Fruit fly (Drosophila melanogaster) whole organism, prepupa: Measurements from ENCODE around the gene CAHbeta.

Experiments
- CG32006 ChIP-seq: fragments of 200-800 bp; sonication (Bioruptor generic); optimal IDR thresholded peaks from 3 replicates; lab custom pipeline; 2017; ENCODE audit warnings: missing biosample characterization, mild to moderate bottlenecking, missing genetic modification characterization
- CG3919 ChIP-seq: fragments of 200-800 bp; sonication (Bioruptor generic); optimal IDR thresholded peaks from 3 replicates; lab custom pipeline; 2016; ENCODE audit warnings: missing biosample characterization, missing genetic modification characterization
- Ets96B ChIP-seq: fragments of 200-800 bp; optimal IDR thresholded peaks from 2 replicates; lab custom pipeline; 2019; ENCODE audit warnings: missing biosample characterization, mild to moderate bottlenecking, missing genetic modification characterization, moderate library complexity
- Gug ChIP-seq: fragments of 200-800 bp; sonication (Bioruptor generic); IDR thresholded peaks from 2 replicates; pipeline ENCODE4 v1.3.6; 2022; ENCODE audit warnings: missing biosample characterization, missing genetic modification characterization
- Hr39 ChIP-seq: fragments of 200-800 bp; sonication (Bioruptor generic); optimal IDR thresholded peaks from 2 replicates; lab custom pipeline; 2016; ENCODE audit warnings: missing biosample characterization, missing genetic modification characterization
- OdsH ChIP-seq: fragments of 200-800 bp; sonication (Bioruptor generic); optimal IDR thresholded peaks from 3 replicates; lab custom pipeline; 2016; ENCODE audit warnings: missing biosample characterization, missing genetic modification characterization
- Sox102F ChIP-seq: fragments of 200-800 bp; sonication (Bioruptor generic); optimal IDR thresholded peaks from 2 replicates; lab custom pipeline; 2016; ENCODE audit warnings: missing biosample characterization, mild to moderate bottlenecking, missing genetic modification characterization
- Sox14 ChIP-seq: fragments of 200-800 bp; sonication (Bioruptor generic); optimal IDR thresholded peaks from 3 replicates; lab custom pipeline; 2016; ENCODE audit warnings: missing biosample characterization, missing genetic modification characterization
- Sox15 ChIP-seq: fragments of 200-800 bp; sonication (Bioruptor generic); optimal IDR thresholded peaks from 3 replicates; lab custom pipeline; 2016; ENCODE audit warnings: missing biosample characterization, missing genetic modification characterization
- spab ChIP-seq: fragments of 200-800 bp; sonication (Bioruptor generic); optimal IDR thresholded peaks from 2 replicates; lab custom pipeline; 2017; ENCODE audit warnings: missing biosample characterization, mild to moderate bottlenecking, missing genetic modification characterization, missing genetic modification reagents
- svp ChIP-seq: fragments of 200-800 bp; sonication (Bioruptor generic); peaks from one replicate; lab custom pipeline; 2016; ENCODE audit warnings: missing biosample characterization, missing genetic modification characterization

- TF ChIP-seq Sox15 (GFP tag; lab: Kevin White, UChicago) (peak; percentile 10), CG3919 (GFP tag; lab: Kevin White, UChicago) (peak; percentile 54), Sox14 (GFP tag; lab: Kevin White, UChicago) (peak; percentile 48), Ets96B (peak; percentile 35), OdsH (GFP tag; lab: Kevin White, UChicago) (peak; percentile 61), svp (peak; percentile 85), spab (GFP tag; lab: Kevin White, UChicago) (peak; percentile 24), Sox102F (no peak), Gug (GFP tag; lab: Robert Waterston, UW) (0 out of 2 replicates have a peak, but pooled peaks have one; percentile 23), Hr39 (peak; percentile 64), CG32006 (GFP tag; lab: Kevin White, UChicago) (peak; percentile 61)
Observed at dm6 chr3R:8931777-8932345, 48.8 kb upstream of the CAHbeta start, which contains the start of gene pyd.
